Worm (Caenorhabditis elegans) whole organism, L2 larva: Measurements from ENCODE around the gene acp-7.

Source experiments
- C34F6.9 ChIP-seq: fragments of 150-350 bp; optimal IDR thresholded peaks from 2 replicates; lab custom pipeline; 2014; ENCODE audit warnings: missing biosample characterization, missing genetic modification characterization
- F13H6.1 ChIP-seq: sonication (generic microtip); optimal IDR thresholded peaks from 2 replicates; lab custom pipeline; 2016; ENCODE audit warnings: missing genetic modification characterization, missing compliant biosample characterization
- R02D3.7 ChIP-seq: fragments of 150-350 bp; optimal IDR thresholded peaks from 2 replicates; lab custom pipeline; 2014; ENCODE audit warnings: missing biosample characterization, missing genetic modification characterization
- Y55F3AM.14 ChIP-seq: fragments of 200-800 bp; sonication (Bioruptor generic); optimal IDR thresholded peaks from 2 replicates; lab custom pipeline; 2018; ENCODE audit warnings: mild to moderate bottlenecking, missing genetic modification characterization, missing compliant biosample characterization
- ZK546.5 ChIP-seq: sonication (generic microtip); optimal IDR thresholded peaks from 2 replicates; lab custom pipeline; 2017; ENCODE audit warnings: missing biosample characterization, missing genetic modification characterization
- aly-2 ChIP-seq: fragments of 150-350 bp; optimal IDR thresholded peaks from 2 replicates; lab custom pipeline; 2014; ENCODE audit warnings: missing biosample characterization, missing genetic modification characterization
- ama-1 ChIP-seq: fragments of 150-350 bp; optimal IDR thresholded peaks from 2 replicates; lab custom pipeline; 2018; ENCODE audit warnings: inconsistent platforms
- blmp-1 ChIP-seq: sonication (generic microtip); optimal IDR thresholded peaks from 2 replicates; lab custom pipeline; 2017; ENCODE audit warnings: missing genetic modification characterization, mild to moderate bottlenecking, missing compliant biosample characterization, antibody characterized with exemption, moderate library complexity; ENCODE audit not compliant: insufficient read depth
- ceh-16 ChIP-seq: fragments of 150-350 bp; optimal IDR thresholded peaks from 2 replicates; lab custom pipeline; 2014; ENCODE audit warnings: missing biosample characterization, missing genetic modification characterization
- crh-2 ChIP-seq: sonication (generic microtip); optimal IDR thresholded peaks from 2 replicates; lab custom pipeline; 2017; ENCODE audit warnings: missing biosample characterization, missing genetic modification characterization
- dmd-4 ChIP-seq: sonication (generic microtip); optimal IDR thresholded peaks from 2 replicates; lab custom pipeline; 2017; ENCODE audit warnings: missing biosample characterization, missing genetic modification characterization
- elt-1 ChIP-seq: fragments of 150-350 bp; optimal IDR thresholded peaks from 2 replicates; lab custom pipeline; 2014; ENCODE audit warnings: missing biosample characterization, missing genetic modification characterization
- elt-3 ChIP-seq: sonication (generic microtip); optimal IDR thresholded peaks from 2 replicates; lab custom pipeline; 2017; ENCODE audit warnings: missing biosample characterization, missing genetic modification characterization
- fos-1 ChIP-seq: fragments of 150-350 bp; optimal IDR thresholded peaks from 2 replicates; lab custom pipeline; 2014; ENCODE audit warnings: missing biosample characterization, missing genetic modification characterization
- lin-11 ChIP-seq: fragments of 150-350 bp; sonication (generic microtip); optimal IDR thresholded peaks from 2 replicates; lab custom pipeline; 2014; ENCODE audit warnings: missing biosample characterization, missing genetic modification characterization, inconsistent platforms, mixed read lengths
- lin-13 ChIP-seq: fragments of 150-350 bp; optimal IDR thresholded peaks from 2 replicates; lab custom pipeline; 2014; ENCODE audit warnings: missing biosample characterization, missing genetic modification reagents, missing genetic modification characterization
- lin-39 ChIP-seq: fragments of 150-350 bp; optimal IDR thresholded peaks from 2 replicates; lab custom pipeline; 2014; ENCODE audit warnings: missing biosample characterization, missing genetic modification reagents, missing genetic modification characterization
- mab-5 ChIP-seq: fragments of 150-350 bp; optimal IDR thresholded peaks from 2 replicates; lab custom pipeline; 2014; ENCODE audit warnings: missing biosample characterization, missing genetic modification characterization
- mbf-1 ChIP-seq: sonication (generic microtip); optimal IDR thresholded peaks from 2 replicates; lab custom pipeline; 2017; ENCODE audit warnings: missing biosample characterization, missing genetic modification characterization
- mdl-1 ChIP-seq, 2 experiments: fragments of 150-350 bp in 1 of 2; sonication (generic microtip) in 1 of 2; optimal IDR thresholded peaks; 2 replicates each; lab custom pipeline; 2017; ENCODE audit warnings: missing biosample characterization in 2 of 2, missing genetic modification characterization in 2 of 2
- nhr-11 ChIP-seq: fragments of 150-350 bp; optimal IDR thresholded peaks from 2 replicates; lab custom pipeline; 2014; ENCODE audit warnings: missing biosample characterization, missing genetic modification characterization
- nhr-12 ChIP-seq: fragments of 150-350 bp; optimal IDR thresholded peaks from 2 replicates; lab custom pipeline; 2014; ENCODE audit warnings: missing biosample characterization, missing genetic modification characterization
- nhr-129 ChIP-seq: fragments of 150-350 bp; optimal IDR thresholded peaks from 2 replicates; lab custom pipeline; 2014; ENCODE audit warnings: missing biosample characterization, missing genetic modification characterization
- nhr-23 ChIP-seq: fragments of 150-350 bp; optimal IDR thresholded peaks from 2 replicates; lab custom pipeline; 2014; ENCODE audit warnings: missing biosample characterization, missing genetic modification reagents, missing genetic modification characterization
- nhr-25 ChIP-seq: fragments of 150-350 bp; sonication (generic microtip); optimal IDR thresholded peaks from 3 replicates; lab custom pipeline; 2014; ENCODE audit warnings: missing biosample characterization, missing genetic modification characterization
- nhr-6 ChIP-seq: fragments of 150-350 bp; optimal IDR thresholded peaks from 2 replicates; lab custom pipeline; 2014; ENCODE audit warnings: missing biosample characterization, missing genetic modification characterization
- nhr-77 ChIP-seq: fragments of 150-350 bp; optimal IDR thresholded peaks from 2 replicates; lab custom pipeline; 2014; ENCODE audit warnings: missing biosample characterization, missing genetic modification characterization
- peb-1 ChIP-seq: fragments of 150-350 bp; optimal IDR thresholded peaks from 2 replicates; lab custom pipeline; 2014; ENCODE audit warnings: missing biosample characterization, missing genetic modification characterization
- sem-4 ChIP-seq: fragments of 150-350 bp; optimal IDR thresholded peaks from 2 replicates; lab custom pipeline; 2014; ENCODE audit warnings: missing biosample characterization, missing genetic modification reagents, missing genetic modification characterization
- skn-1 ChIP-seq: sonication (generic microtip); optimal IDR thresholded peaks from 2 replicates; lab custom pipeline; 2017; ENCODE audit warnings: missing biosample characterization, missing genetic modification characterization
- sma-3 ChIP-seq: sonication (generic microtip); optimal IDR thresholded peaks from 2 replicates; lab custom pipeline; 2016; ENCODE audit warnings: missing genetic modification reagents, missing genetic modification characterization, missing compliant biosample characterization
- sma-9 ChIP-seq, 2 experiments: fragments of 150-350 bp in 1 of 2; sonication (generic microtip) in 1 of 2; optimal IDR thresholded peaks; 2 replicates each; lab custom pipeline; 2014 to 2016; ENCODE audit warnings: missing genetic modification characterization in 2 of 2, mild to moderate bottlenecking in 1 of 2, missing biosample characterization in 1 of 2, missing compliant biosample characterization in 1 of 2, missing genetic modification reagents in 1 of 2, moderate library complexity in 1 of 2
- snpc-4 ChIP-seq: fragments of 150-350 bp; optimal IDR thresholded peaks from 2 replicates; lab custom pipeline; 2014; ENCODE audit warnings: missing biosample characterization, missing genetic modification characterization
- unc-39 ChIP-seq: fragments of 150-350 bp; optimal IDR thresholded peaks from 2 replicates; lab custom pipeline; 2014; ENCODE audit warnings: missing biosample characterization, missing genetic modification characterization
- unc-55 ChIP-seq: fragments of 150-350 bp; sonication (generic microtip); optimal IDR thresholded peaks from 3 replicates; lab custom pipeline; 2014; ENCODE audit warnings: missing biosample characterization, missing genetic modification reagents, missing genetic modification characterization
- unc-62 ChIP-seq: fragments of 150-350 bp; optimal IDR thresholded peaks from 2 replicates; lab custom pipeline; 2014; ENCODE audit warnings: missing biosample characterization, missing genetic modification reagents, missing genetic modification characterization
- zag-1 ChIP-seq: fragments of 150-350 bp; optimal IDR thresholded peaks from 2 replicates; lab custom pipeline; 2014; ENCODE audit warnings: missing biosample characterization, missing genetic modification characterization
- ztf-1 ChIP-seq: fragments of 200-800 bp; sonication (Bioruptor generic); conservative IDR thresholded peaks from 2 replicates; pipeline ENCODE4 v1.3.6; 2022; ENCODE audit warnings: missing genetic modification characterization, missing compliant biosample characterization
- ztf-11 ChIP-seq: sonication (generic microtip); optimal IDR thresholded peaks from 2 replicates; lab custom pipeline; 2017; ENCODE audit warnings: missing biosample characterization, missing genetic modification characterization
- ztf-4 ChIP-seq: fragments of 150-350 bp; optimal IDR thresholded peaks from 2 replicates; lab custom pipeline; 2014; ENCODE audit warnings: missing biosample characterization, missing genetic modification characterization

The acp-7 gene

ce11 chrIV:6404871-6405270 is 26.6 kb downstream of the acp-7 start, which contains the start of gene srv-13:
Gene srv-13 (plus strand): TSS chrIV:6405171.
- TF ChIP-seq nhr-25 (no peak), nhr-23 (no peak), mbf-1 (tag; lab: Kevin White, UChicago) (no peak), mdl-1 (tag; optimal IDR thresholded peaks at IDR 0.05; lab: Kevin White, UChicago) (no peak), ceh-16 (no peak), unc-62 (GFP tag; lab: Kevin White, UChicago) (no peak), nhr-11 (no peak), C34F6.9 (tag; lab: Kevin White, UChicago) (no peak), mab-5 (tag; lab: Kevin White, UChicago) (no peak), nhr-12 (tag; lab: Kevin White, UChicago) (no peak), F13H6.1 (tag; lab: Kevin White, UChicago) (no peak), fos-1 (tag; lab: Kevin White, UChicago) (no peak), unc-55 (GFP tag; lab: Kevin White, UChicago) (no peak), snpc-4 (tag; lab: Kevin White, UChicago) (no peak), unc-39 (tag; lab: Kevin White, UChicago) (no peak), zag-1 (tag; lab: Kevin White, UChicago) (no peak), ztf-1 (GFP tag; lab: Robert Waterston, UW) (no peak), nhr-77 (no peak), sem-4 (tag; lab: Kevin White, UChicago) (no peak), skn-1 (tag; lab: Kevin White, UChicago) (no peak)

- TF ChIP-seq ama-1 (lab: Kevin White, UChicago): no peak
- no peak for TF ChIP-seq dmd-4
- TF ChIP-seq nhr-129 (tag; lab: Kevin White, UChicago): no peak
- no peak for TF ChIP-seq elt-1 (tag; lab: Kevin White, UChicago)
Measured at ce11 chrIV:6403399-6403798, 28.1 kb downstream of the acp-7 start.

ce11 chrIV:6402386-6402905 is 29.0 kb downstream of the acp-7 start, which contains the start of gene sfrp-1:
Gene sfrp-1 (minus strand): TSS chrIV:6402436.
- TF ChIP-seq blmp-1 (tag; lab: Kevin White, UChicago): no peak
- TF ChIP-seq mab-5 (tag; lab: Kevin White, UChicago): no peak
- TF ChIP-seq unc-62 (GFP tag; lab: Kevin White, UChicago): no peak
- TF ChIP-seq R02D3.7 (tag; lab: Kevin White, UChicago): no peak
- TF ChIP-seq nhr-25: no peak
- no peak for TF ChIP-seq snpc-4 (tag; lab: Kevin White, UChicago)
- no peak for TF ChIP-seq skn-1 (tag; lab: Kevin White, UChicago)
- no peak for TF ChIP-seq nhr-77
- no peak for TF ChIP-seq ztf-4 (tag; lab: Kevin White, UChicago)
- TF ChIP-seq unc-39 (tag; lab: Kevin White, UChicago): no peak

ce11 chrIV:6395190-6395589 is 36.3 kb downstream of the acp-7 start:
- TF ChIP-seq ztf-11 (tag; lab: Kevin White, UChicago) (no peak), mab-5 (tag; lab: Kevin White, UChicago) (no peak), nhr-23 (no peak), unc-62 (GFP tag; lab: Kevin White, UChicago) (no peak)

- TF ChIP-seq sem-4 (tag; lab: Kevin White, UChicago): peak; percentile 11
- TF ChIP-seq nhr-6 (tag; lab: Kevin White, UChicago): peak; percentile 36
- TF ChIP-seq nhr-23: no peak
- no peak for TF ChIP-seq ZK546.5 (tag; lab: Kevin White, UChicago)
- TF ChIP-seq peb-1 (tag; lab: Kevin White, UChicago): no peak
- TF ChIP-seq sma-9 (GFP tag; optimal IDR thresholded peaks at IDR 0.05; lab: Kevin White, UChicago): peak; percentile 71
- TF ChIP-seq sma-9 (tag; optimal IDR thresholded peaks at IDR 0.05; lab: Kevin White, UChicago): no peak
- no peak for TF ChIP-seq nhr-12 (tag; lab: Kevin White, UChicago)
- peak; percentile 89 for TF ChIP-seq C34F6.9 (tag; lab: Kevin White, UChicago)
- TF ChIP-seq snpc-4 (tag; lab: Kevin White, UChicago): no peak
- peak; percentile 79 for TF ChIP-seq nhr-129 (tag; lab: Kevin White, UChicago)
- no peak for TF ChIP-seq unc-62 (GFP tag; lab: Kevin White, UChicago)
- no peak for TF ChIP-seq nhr-25
- no peak for TF ChIP-seq aly-2 (tag; lab: Kevin White, UChicago)
- TF ChIP-seq R02D3.7 (tag; lab: Kevin White, UChicago): no peak
- TF ChIP-seq sma-3 (GFP tag; lab: Kevin White, UChicago): no peak
- TF ChIP-seq F13H6.1 (tag; lab: Kevin White, UChicago): peak; percentile 82
- peak; percentile 87 for TF ChIP-seq unc-55 (GFP tag; lab: Kevin White, UChicago)
- peak; percentile 23 for TF ChIP-seq lin-13 (GFP tag; lab: Kevin White, UChicago)
- TF ChIP-seq ceh-16: no peak
- peak; percentile 39 for TF ChIP-seq crh-2 (tag; lab: Kevin White, UChicago)
- no peak for TF ChIP-seq skn-1 (tag; lab: Kevin White, UChicago)
- TF ChIP-seq mab-5 (tag; lab: Kevin White, UChicago): no peak
- no peak for TF ChIP-seq nhr-77
- peak; percentile 54 for TF ChIP-seq zag-1 (tag; lab: Kevin White, UChicago)
- no peak for TF ChIP-seq dmd-4
- no peak for TF ChIP-seq Y55F3AM.14 (GFP tag; lab: Kevin White, UChicago)
- no peak for TF ChIP-seq elt-3
- no peak for TF ChIP-seq ama-1 (lab: Kevin White, UChicago)
- no peak for TF ChIP-seq lin-11
- TF ChIP-seq lin-39 (tag; lab: Kevin White, UChicago): peak; percentile 70
- no peak for TF ChIP-seq blmp-1 (tag; lab: Kevin White, UChicago)
- TF ChIP-seq fos-1 (tag; lab: Kevin White, UChicago): peak; percentile 41
- TF ChIP-seq mbf-1 (tag; lab: Kevin White, UChicago): no peak
Measured at ce11 chrIV:6393329-6393728, 38.2 kb downstream of the acp-7 start.
